Fruit fly (Drosophila melanogaster) whole organism, embryonic: ENCODE data around the gene CG42449.

ENCODE experiments used
- Awh ChIP-seq: fragments of 200-800 bp; sonication (Bioruptor generic); IDR thresholded peaks from 2 replicates; pipeline ENCODE4, ENCODE4 v1.3.6; 2022; ENCODE audit warnings: missing biosample characterization, missing genetic modification characterization
- BEAF-32 ChIP-seq: fragments of 200-800 bp; sonication (Bioruptor generic); optimal IDR thresholded peaks from 3 replicates; lab custom pipeline; 2017; ENCODE audit warnings: missing biosample characterization, missing genetic modification characterization, mild to moderate bottlenecking, moderate library complexity, missing genetic modification reagents
- CG10654 ChIP-seq: fragments of 200-800 bp; sonication (Bioruptor generic); optimal IDR thresholded peaks from 2 replicates; lab custom pipeline; 2016; ENCODE audit warnings: missing biosample characterization, missing genetic modification characterization
- CG11398 ChIP-seq: fragments of 200-800 bp; sonication (Bioruptor generic); optimal IDR thresholded peaks from 2 replicates; lab custom pipeline; 2016; ENCODE audit warnings: missing biosample characterization, missing genetic modification characterization
- CG1233 ChIP-seq: fragments of 200-800 bp; sonication (Bioruptor generic); optimal IDR thresholded peaks from 4 replicates; lab custom pipeline; 2018; ENCODE audit warnings: missing biosample characterization, mild to moderate bottlenecking, missing genetic modification characterization
- CG13775 ChIP-seq: fragments of 200-800 bp; sonication (Bioruptor generic); optimal IDR thresholded peaks from 3 replicates; lab custom pipeline; 2017; ENCODE audit warnings: missing biosample characterization, mild to moderate bottlenecking, missing genetic modification characterization
- CG15479 ChIP-seq: fragments of 200-800 bp; sonication (Bioruptor generic); optimal IDR thresholded peaks from 3 replicates; lab custom pipeline; 2019; ENCODE audit warnings: missing biosample characterization, mild to moderate bottlenecking, missing genetic modification characterization, moderate library complexity
- CG1603 ChIP-seq: fragments of 200-800 bp; sonication (Bioruptor generic); optimal IDR thresholded peaks from 2 replicates; lab custom pipeline; 2019; ENCODE audit warnings: missing biosample characterization, mild to moderate bottlenecking, missing genetic modification characterization, moderate library complexity
- CG18619 ChIP-seq: fragments of 200-800 bp; sonication (Bioruptor generic); optimal IDR thresholded peaks from 3 replicates; lab custom pipeline; 2017; ENCODE audit warnings: missing biosample characterization, mild to moderate bottlenecking, missing genetic modification characterization
- CG2120 ChIP-seq: fragments of 200-800 bp; sonication (Bioruptor generic); optimal IDR thresholded peaks from 3 replicates; lab custom pipeline; 2016; ENCODE audit warnings: missing biosample characterization, missing genetic modification characterization
- CG32767 ChIP-seq: fragments of 200-800 bp; sonication (Bioruptor generic); IDR thresholded peaks from 2 replicates; pipeline ENCODE4 v1.3.6; 2022; ENCODE audit warnings: missing biosample characterization, missing genetic modification characterization
- CG34376 ChIP-seq: fragments of 200-800 bp; sonication (Bioruptor generic); optimal IDR thresholded peaks from 2 replicates; lab custom pipeline; 2018; ENCODE audit warnings: missing biosample characterization, mild to moderate bottlenecking, missing genetic modification characterization
- CG3726 ChIP-seq: fragments of 200-800 bp; sonication (Bioruptor generic); IDR thresholded peaks from 3 replicates; pipeline ENCODE4, ENCODE4 v1.3.6; 2022; ENCODE audit warnings: missing biosample characterization, missing genetic modification characterization
- CG3838 ChIP-seq: fragments of 200-800 bp; sonication (Bioruptor generic); optimal IDR thresholded peaks from 3 replicates; lab custom pipeline; 2016; ENCODE audit warnings: missing biosample characterization, missing genetic modification characterization
- CG3847 ChIP-seq: fragments of 200-800 bp; sonication (Bioruptor generic); IDR thresholded peaks from 2 replicates; pipeline ENCODE4 v1.3.6; 2022; ENCODE audit warnings: missing biosample characterization, missing genetic modification characterization
- CG4707 ChIP-seq: fragments of 200-800 bp; sonication (Bioruptor generic); optimal IDR thresholded peaks from 2 replicates; lab custom pipeline; 2018; ENCODE audit warnings: missing biosample characterization, mild to moderate bottlenecking, missing genetic modification characterization, moderate library complexity
- CG7786 ChIP-seq: fragments of 200-800 bp; sonication (Bioruptor generic); optimal IDR thresholded peaks from 2 replicates; lab custom pipeline; 2016; ENCODE audit warnings: missing biosample characterization, missing genetic modification characterization
- CG8089 ChIP-seq: fragments of 200-800 bp; sonication (Bioruptor generic); optimal IDR thresholded peaks from 3 replicates; lab custom pipeline; 2016; ENCODE audit warnings: missing biosample characterization, missing genetic modification characterization
- CG8359 ChIP-seq: fragments of 200-800 bp; sonication (Bioruptor generic); optimal IDR thresholded peaks from 2 replicates; lab custom pipeline; 2017; ENCODE audit warnings: missing biosample characterization, mild to moderate bottlenecking, missing genetic modification characterization, borderline replicate concordance
- CG9727 ChIP-seq: fragments of 200-800 bp; sonication (Bioruptor generic); optimal IDR thresholded peaks from 3 replicates; lab custom pipeline; 2017; ENCODE audit warnings: missing biosample characterization, mild to moderate bottlenecking, missing genetic modification characterization
- Camta ChIP-seq: fragments of 200-800 bp; sonication (Bioruptor generic); optimal IDR thresholded peaks from 2 replicates; lab custom pipeline; 2016; ENCODE audit warnings: missing biosample characterization, missing genetic modification characterization
- CrebB ChIP-seq: fragments of 200-800 bp; sonication (Bioruptor generic); optimal IDR thresholded peaks from 3 replicates; lab custom pipeline; 2018; ENCODE audit warnings: missing biosample characterization, mild to moderate bottlenecking, missing genetic modification characterization
- D ChIP-seq, 2 experiments: fragments of 200-800 bp in 1 of 2; fragments of >200 bp in 1 of 2; sonication (Bioruptor generic) in 1 of 2; optimal IDR thresholded peaks; 2 replicates in 1 of 2; 3 replicates in 1 of 2; lab custom pipeline; 2017; ENCODE audit warnings: mild to moderate bottlenecking in 1 of 2, missing biosample characterization in 1 of 2, missing genetic modification characterization in 1 of 2, missing genetic modification reagents in 1 of 2
- Dfd ChIP-seq, 2 experiments: fragments of >200 bp; optimal IDR thresholded peaks; 2 replicates each; lab custom pipeline; 2017; ENCODE audit warnings: missing biosample characterization in 2 of 2, missing genetic modification characterization in 2 of 2
- Drgx ChIP-seq: fragments of 200-800 bp; sonication (Bioruptor generic); IDR thresholded peaks from 2 replicates; pipeline ENCODE4 v1.3.6; 2022; ENCODE audit warnings: missing biosample characterization, missing genetic modification characterization
- E2f1 ChIP-seq: fragments of 200-800 bp; sonication (Bioruptor generic); IDR thresholded peaks from 2 replicates; pipeline ENCODE4 v1.3.6; 2022; ENCODE audit warnings: missing biosample characterization, missing genetic modification characterization
- Hmx ChIP-seq: fragments of 200-800 bp; sonication (Bioruptor generic); optimal IDR thresholded peaks from 2 replicates; lab custom pipeline; 2016; ENCODE audit warnings: missing biosample characterization, missing genetic modification characterization
- MBD-R2 ChIP-seq: fragments of 200-800 bp; sonication (Bioruptor generic); IDR thresholded peaks from 2 replicates; pipeline ENCODE4 v1.3.6; 2022; ENCODE audit warnings: missing biosample characterization, missing genetic modification characterization
- Mes4 ChIP-seq: fragments of 200-800 bp; sonication (Bioruptor generic); optimal IDR thresholded peaks from 2 replicates; lab custom pipeline; 2016; ENCODE audit warnings: missing biosample characterization, missing genetic modification characterization
- Mrtf ChIP-seq: fragments of 200-800 bp; sonication (Bioruptor generic); IDR thresholded peaks from 3 replicates; pipeline ENCODE4 v1.3.6; 2022; ENCODE audit warnings: missing biosample characterization, missing genetic modification characterization
- NFAT ChIP-seq: fragments of 200-800 bp; sonication (Bioruptor generic); IDR thresholded peaks from 2 replicates; pipeline ENCODE4 v1.3.6; 2022; ENCODE audit warnings: missing biosample characterization, missing genetic modification characterization
- Oli ChIP-seq: fragments of 200-800 bp; sonication (Bioruptor generic); optimal IDR thresholded peaks from 2 replicates; lab custom pipeline; 2018; ENCODE audit warnings: missing biosample characterization, mild to moderate bottlenecking, missing genetic modification characterization, moderate library complexity
- Pdp1 ChIP-seq, 2 experiments: fragments of 200-800 bp; sonication (Bioruptor generic); optimal IDR thresholded peaks; 3 replicates each; lab custom pipeline; 2016; ENCODE audit warnings: missing biosample characterization in 2 of 2, missing genetic modification characterization in 2 of 2, mild to moderate bottlenecking in 1 of 2, moderate library complexity in 1 of 2
- Sin3A ChIP-seq: fragments of >200 bp; optimal IDR thresholded peaks from 2 replicates; lab custom pipeline; 2018
- Spps ChIP-seq: fragments of 200-800 bp; sonication (Bioruptor generic); optimal IDR thresholded peaks from 2 replicates; lab custom pipeline; 2018; ENCODE audit warnings: missing biosample characterization, mild to moderate bottlenecking, missing genetic modification characterization
- Tbp ChIP-seq: fragments of >200 bp; optimal IDR thresholded peaks from 2 replicates; lab custom pipeline; 2018; ENCODE audit warnings: missing biosample characterization, missing genetic modification characterization
- Trl ChIP-seq, 3 experiments: fragments of >200 bp in 2 of 3; fragments of 200-800 bp in 1 of 3; sonication (Bioruptor generic) in 1 of 3; optimal IDR thresholded peaks; 2 replicates in 1 of 3; 3 replicates in 2 of 3; lab custom pipeline; 2016 to 2017; ENCODE audit warnings: missing biosample characterization in 1 of 3, missing genetic modification characterization in 1 of 3
- ci ChIP-seq: fragments of 200-800 bp; sonication (Bioruptor generic); IDR thresholded peaks from 3 replicates; pipeline ENCODE4 v1.3.6; 2022; ENCODE audit warnings: missing biosample characterization, missing genetic modification characterization
- fd102C ChIP-seq: fragments of 200-800 bp; sonication (Bioruptor generic); optimal IDR thresholded peaks from 2 replicates; lab custom pipeline; 2018; ENCODE audit warnings: missing biosample characterization, mild to moderate bottlenecking, missing genetic modification characterization, moderate library complexity
- gcm2 ChIP-seq: fragments of 200-800 bp; sonication (Bioruptor generic); optimal IDR thresholded peaks from 2 replicates; lab custom pipeline; 2016; ENCODE audit warnings: missing biosample characterization, missing genetic modification characterization
- gsb-n ChIP-seq: fragments of 200-800 bp; sonication (Bioruptor generic); optimal IDR thresholded peaks from 3 replicates; lab custom pipeline; 2018; ENCODE audit warnings: missing biosample characterization, mild to moderate bottlenecking, missing genetic modification characterization
- hth ChIP-seq: fragments of >200 bp; optimal IDR thresholded peaks from 2 replicates; lab custom pipeline; 2017; ENCODE audit warnings: inconsistent platforms
- ind ChIP-seq: fragments of 200-800 bp; sonication (Bioruptor generic); optimal IDR thresholded peaks from 3 replicates; lab custom pipeline; 2016; ENCODE audit warnings: missing biosample characterization, missing genetic modification characterization
- kah ChIP-seq: fragments of 200-800 bp; sonication (Bioruptor generic); optimal IDR thresholded peaks from 2 replicates; lab custom pipeline; 2018; ENCODE audit warnings: missing biosample characterization, mild to moderate bottlenecking, missing genetic modification characterization
- kni ChIP-seq: fragments of 200-800 bp; sonication (Bioruptor generic); optimal IDR thresholded peaks from 3 replicates; lab custom pipeline; 2017; ENCODE audit warnings: mild to moderate bottlenecking, missing biosample characterization, missing genetic modification reagents, missing genetic modification characterization
- nerfin-2 ChIP-seq: fragments of 200-800 bp; sonication (Bioruptor generic); IDR thresholded peaks from 2 replicates; pipeline ENCODE4 v1.3.6; 2022; ENCODE audit warnings: missing biosample characterization, missing genetic modification characterization; ENCODE audit not compliant: partially characterized antibody
- repo ChIP-seq: fragments of 200-800 bp; sonication (Bioruptor generic); optimal IDR thresholded peaks from 2 replicates; lab custom pipeline; 2016; ENCODE audit warnings: missing biosample characterization, missing genetic modification characterization
- sisA ChIP-seq: fragments of 200-800 bp; sonication (Bioruptor generic); IDR thresholded peaks from 2 replicates; pipeline ENCODE4 v1.3.6; 2022; ENCODE audit warnings: missing biosample characterization, missing genetic modification characterization
- sob ChIP-seq: fragments of 200-800 bp; sonication (Bioruptor generic); IDR thresholded peaks from 2 replicates; pipeline ENCODE4 v1.3.6; 2022; ENCODE audit warnings: missing biosample characterization, missing genetic modification characterization
- stc ChIP-seq: fragments of 200-800 bp; sonication (Bioruptor generic); IDR thresholded peaks from 2 replicates; pipeline ENCODE4 v1.3.6; 2022; ENCODE audit warnings: missing biosample characterization, missing genetic modification characterization
- wor ChIP-seq: fragments of 200-800 bp; sonication (Bioruptor generic); IDR thresholded peaks from 2 replicates; pipeline ENCODE4 v1.3.6; 2022; ENCODE audit warnings: missing biosample characterization, missing genetic modification characterization

CG42449 gene

dm6 chrX:5724744-5725185, 41.7 kb downstream of the CG42449 start (continued):
- TF ChIP-seq CG3847 (no peak), kni (no peak), CG3838 (GFP tag; lab: Kevin White, UChicago) (no peak), ci (GFP tag; lab: Robert Waterston, UW) (peak; percentile 72), Tbp (GFP tag; lab: Kevin White, UChicago) (no peak), Hmx (GFP tag; lab: Kevin White, UChicago) (no peak), Sin3A (lab: Kevin White, UChicago) (no peak), CG7786 (GFP tag; lab: Kevin White, UChicago) (peak; percentile 31), CG13775 (GFP tag; lab: Kevin White, UChicago) (no peak), CG11398 (peak; percentile 55), stc (GFP tag; lab: Robert Waterston, UW) (peak; percentile 44; the same call in 1 of the 2 replicates), CG18619 (GFP tag; lab: Kevin White, UChicago) (peak; percentile 31), Mrtf (GFP tag; lab: Robert Waterston, UW) (peak; percentile 44; the same call in 1 of the 3 replicates), CG10654 (peak; percentile 48), D (optimal IDR thresholded peaks at IDR 0.05; lab: Kevin White, UChicago) (no peak), D (GFP tag; optimal IDR thresholded peaks at IDR 0.05; lab: Kevin White, UChicago) (peak; percentile 62), sisA (GFP tag; lab: Robert Waterston, UW) (peak; percentile 81), sob (GFP tag; lab: Robert Waterston, UW) (peak; percentile 16; the same call in 1 of the 2 replicates), E2f1 (GFP tag; lab: Robert Waterston, UW) (0 out of 2 replicates have a peak, but pooled peaks have one; percentile 25), repo (GFP tag; lab: Kevin White, UChicago) (peak; percentile 18), Mes4 (GFP tag; lab: Kevin White, UChicago) (peak; percentile 23), Trl (optimal IDR thresholded peaks at IDR 0.05; lab: Kevin White, UChicago) (no peak), Trl (GFP tag; optimal IDR thresholded peaks at IDR 0.05; lab: Kevin White, UChicago) (peak; percentile 29), Camta (peak; percentile 52), CG1603 (peak; percentile 89), Oli (tag; lab: Kevin White, UChicago) (peak; percentile 30), CG2120 (GFP tag; lab: Kevin White, UChicago) (peak; percentile 26), CG1233 (GFP tag; lab: Kevin White, UChicago) (peak; percentile 47), BEAF-32 (no peak), CG3726 (GFP tag; lab: Robert Waterston, UW) (peak; percentile 45; the same call in 1 of the 3 replicates), CG9727 (GFP tag; lab: Kevin White, UChicago) (peak; percentile 52), MBD-R2 (GFP tag; lab: Robert Waterston, UW) (no peak; the same call in 1 of the 2 replicates), CG4707 (GFP tag; lab: Kevin White, UChicago) (peak; percentile 66), kah (GFP tag; lab: Kevin White, UChicago) (no peak), CG8359 (GFP tag; lab: Kevin White, UChicago) (peak; percentile 31), CG15479 (no peak), CG32767 (no peak), NFAT (GFP tag; lab: Robert Waterston, UW) (no peak), wor (GFP tag; lab: Robert Waterston, UW) (peak; percentile 64), CG8089 (GFP tag; lab: Kevin White, UChicago) (peak; percentile 35), fd102C (GFP tag; lab: Kevin White, UChicago) (no peak), Pdp1 (GFP tag; optimal IDR thresholded peaks at IDR 0.05; lab: Kevin White, UChicago) (peak; percentile 45 to 64), nerfin-2 (no peak), CrebB (no peak), gcm2 (no peak), hth (lab: Kevin White, UChicago) (no peak), ind (GFP tag; lab: Kevin White, UChicago) (peak; percentile 48), gsb-n (tag; lab: Kevin White, UChicago) (peak; percentile 64), Spps (tag; lab: Kevin White, UChicago) (peak; percentile 27), CG34376 (no peak), Dfd (GFP tag; optimal IDR thresholded peaks at IDR 0.05; lab: Kevin White, UChicago) (no peak), Awh (0 out of 2 replicates have a peak, but pooled peaks have one; percentile 35), Drgx (GFP tag; lab: Robert Waterston, UW) (peak; percentile 94)
